Worm (Caenorhabditis elegans): ENCODE measurements around the gene unc-8.

unc-8 gene

DNA sequence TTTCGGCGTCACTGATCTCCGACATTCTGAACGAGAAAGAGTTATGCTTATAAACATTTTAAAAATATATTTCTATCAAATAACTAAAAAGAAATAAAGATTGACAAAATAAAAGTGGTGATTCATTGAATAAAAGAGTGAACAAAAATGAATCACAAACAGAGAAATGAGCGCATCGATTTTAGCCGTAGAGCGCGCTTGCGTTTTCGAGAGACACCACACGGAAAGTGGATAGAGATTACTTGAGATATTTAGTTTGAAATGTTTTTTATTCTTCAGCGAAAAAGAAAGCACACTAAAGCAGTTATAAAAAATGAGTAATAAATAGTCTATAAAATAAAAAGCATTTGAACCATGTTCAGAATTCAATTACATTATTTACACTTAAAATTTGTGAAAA is 33.2 kb downstream of the unc-8 start, which contains the start of gene cap-1 (continued):
- peak; percentile 54 for TF ChIP-seq ets-4 (tag; optimal IDR thresholded peaks at IDR 0.05)
- no peak for TF ChIP-seq ceh-30 (tag; optimal IDR thresholded peaks at IDR 0.05)
- no peak for TF ChIP-seq pros-1 (tag; optimal IDR thresholded peaks at IDR 0.05)
- peak; percentile 21 for TF ChIP-seq ceh-18 (tag; optimal IDR thresholded peaks at IDR 0.05)

DNA sequence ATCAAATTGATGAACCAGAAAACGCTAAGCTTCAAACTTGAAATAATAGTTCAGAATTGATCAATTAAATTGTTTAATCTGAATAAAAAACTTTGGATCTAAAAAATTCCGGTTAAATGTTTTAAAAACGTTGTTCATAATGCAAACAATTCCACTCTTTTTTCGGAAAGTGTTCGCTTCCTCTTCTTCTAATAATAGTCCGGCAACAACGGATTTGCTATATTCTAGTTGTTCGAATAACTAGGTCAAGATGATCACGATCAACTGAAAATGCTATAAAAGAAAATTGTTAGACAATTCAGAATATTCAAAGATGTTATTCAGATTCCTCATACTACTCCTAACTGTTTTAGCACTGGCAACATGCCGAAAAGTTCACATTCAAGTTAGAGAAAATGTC is 34.0 kb downstream of the unc-8 start, which contains the start of gene D2024.4:
D2024.4 (plus strand) TSS at position 301 of the 400 bp plus-strand sequence.
- TF ChIP-seq pha-2 (tag; optimal IDR thresholded peaks at IDR 0.05) (no peak), npax-4 (tag; optimal IDR thresholded peaks at IDR 0.05) (no peak), ama-1 (optimal IDR thresholded peaks at IDR 0.05) (no peak), ceh-6 (GFP tag; optimal IDR thresholded peaks at IDR 0.05) (no peak), hlh-8 (tag; optimal IDR thresholded peaks at IDR 0.05) (no peak), unc-55 (GFP tag; optimal IDR thresholded peaks at IDR 0.05) (no peak), che-1 (tag; optimal IDR thresholded peaks at IDR 0.05) (no peak)

DNA sequence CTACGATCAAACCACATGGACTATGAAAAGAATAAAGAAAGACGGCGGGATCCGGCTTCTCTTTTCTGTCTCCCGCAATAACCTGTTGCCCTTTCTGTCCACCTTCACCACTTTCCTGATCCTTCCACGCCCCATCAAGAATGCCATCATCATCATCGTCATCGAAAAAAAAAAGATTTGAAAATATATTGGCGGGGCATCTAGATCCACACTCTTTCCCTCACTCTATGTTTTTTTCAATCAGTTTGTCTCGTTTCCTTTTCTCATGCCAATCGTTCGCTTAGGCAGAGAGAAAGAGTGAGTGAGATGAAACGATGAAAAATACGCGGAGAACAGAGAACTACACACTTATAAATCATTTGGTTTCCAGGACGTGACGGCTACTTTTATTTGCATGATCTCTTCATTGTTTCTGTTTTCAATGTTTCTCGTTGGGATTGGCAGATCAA is 36.6 kb downstream of the unc-8 start:
- TF ChIP-seq pqm-1 (tag; optimal IDR thresholded peaks at IDR 0.05) (no peak), pha-4 (tag; optimal IDR thresholded peaks at IDR 0.05) (no peak), ceh-45 (GFP tag; IDR thresholded peaks at IDR 0.05) (no peak)

- TF ChIP-seq unc-86 (tag; optimal IDR thresholded peaks at IDR 0.05) = no peak
- no peak for TF ChIP-seq rnt-1 (tag; optimal IDR thresholded peaks at IDR 0.05)
- no peak for TF ChIP-seq eyg-1 (tag; optimal IDR thresholded peaks at IDR 0.05)
- TF ChIP-seq ceh-19 (GFP tag; optimal IDR thresholded peaks at IDR 0.05) = no peak
- TF ChIP-seq fax-1 (tag; optimal IDR thresholded peaks at IDR 0.05) = no peak
- no peak for TF ChIP-seq Y22D7AL.16 (tag; optimal IDR thresholded peaks at IDR 0.05)
Measured at ce11 chrIV:7234623-7235022, 37.7 kb downstream of the unc-8 start.

DNA sequence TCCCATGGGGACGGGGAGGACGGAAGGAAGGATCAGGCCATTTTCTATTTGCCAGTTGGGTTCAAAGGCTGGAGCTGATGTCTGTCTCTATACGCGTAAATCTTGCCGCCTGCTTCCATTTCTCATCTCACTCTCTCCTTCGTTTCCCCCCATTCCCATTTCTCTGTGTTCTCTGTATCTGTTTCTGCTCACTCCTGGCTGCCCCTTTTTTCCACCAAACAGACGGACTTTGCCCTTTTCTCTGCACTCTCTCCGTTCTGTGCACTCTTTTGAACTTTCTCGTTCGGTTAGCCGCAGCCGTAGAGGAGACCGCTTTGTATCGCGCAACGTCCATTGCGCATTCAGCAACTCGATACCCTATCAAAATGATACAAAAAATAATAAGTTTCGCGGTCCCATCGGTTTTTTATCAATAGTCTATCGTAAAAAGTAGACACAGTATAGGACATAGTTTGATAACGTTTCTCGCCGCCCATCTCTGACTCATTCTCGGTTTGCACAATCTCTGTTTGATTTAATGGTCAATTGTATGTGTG is 38.5 kb downstream of the unc-8 start:
- TF ChIP-seq C38D4.7 (GFP tag; optimal IDR thresholded peaks at IDR 0.05) (no peak), ceh-19 (GFP tag; optimal IDR thresholded peaks at IDR 0.05) (peak; percentile 43), madf-2 (tag; optimal IDR thresholded peaks at IDR 0.05) (no peak), ahr-1 (tag; optimal IDR thresholded peaks at IDR 0.05) (no peak), sox-4 (tag; optimal IDR thresholded peaks at IDR 0.05) (no peak), pqm-1 (tag; optimal IDR thresholded peaks at IDR 0.05) (no peak), ztf-16 (tag; optimal IDR thresholded peaks at IDR 0.05) (peak; percentile 6), fkh-6 (tag; optimal IDR thresholded peaks at IDR 0.05) (peak; percentile 50), nfya-1 (tag; optimal IDR thresholded peaks at IDR 0.05) (peak; percentile 80), pat-9 (tag; optimal IDR thresholded peaks at IDR 0.05) (no peak), ets-4 (tag; optimal IDR thresholded peaks at IDR 0.05) (peak; percentile 12), ceh-31 (tag; optimal IDR thresholded peaks at IDR 0.05) (peak; percentile 80), elt-2 (tag; optimal IDR thresholded peaks at IDR 0.05) (peak; percentile 96), pax-1 (tag; optimal IDR thresholded peaks at IDR 0.05) (no peak), unc-86 (tag; optimal IDR thresholded peaks at IDR 0.05) (no peak), ceh-30 (tag; optimal IDR thresholded peaks at IDR 0.05) (peak; percentile 28), tbx-2 (tag; optimal IDR thresholded peaks at IDR 0.05) (peak; percentile 70), K02D7.2 (tag; optimal IDR thresholded peaks at IDR 0.05) (no peak), rnt-1 (tag; optimal IDR thresholded peaks at IDR 0.05) (no peak), nhr-232 (tag; optimal IDR thresholded peaks at IDR 0.05) (no peak), syd-9 (tag; optimal IDR thresholded peaks at IDR 0.05) (peak; percentile 39), Y22D7AL.16 (tag; optimal IDR thresholded peaks at IDR 0.05) (no peak), pha-4 (tag; optimal IDR thresholded peaks at IDR 0.05) (no peak), ceh-9 (tag; optimal IDR thresholded peaks at IDR 0.05) (no peak), C08G9.2 (tag; optimal IDR thresholded peaks at IDR 0.05) (peak; percentile 45), ceh-14 (tag; optimal IDR thresholded peaks at IDR 0.05) (peak; percentile 50), sdc-2 (tag; optimal IDR thresholded peaks at IDR 0.05) (peak; percentile 47), hlh-30 (tag; optimal IDR thresholded peaks at IDR 0.05; ENCODE audit: insufficient read depth) (no peak), dmd-4 (tag; optimal IDR thresholded peaks at IDR 0.05; ENCODE audit: borderline replicate concordance) (peak; percentile 67), T23F11.4 (GFP tag; optimal IDR thresholded peaks at IDR 0.05) (no peak), ceh-2 (tag; optimal IDR thresholded peaks at IDR 0.05) (peak; percentile 9), elt-4 (tag; optimal IDR thresholded peaks at IDR 0.05) (no peak), F13H6.1 (tag; optimal IDR thresholded peaks at IDR 0.05) (peak; percentile 52), pros-1 (tag; optimal IDR thresholded peaks at IDR 0.05) (no peak)
